Worm (Caenorhabditis elegans): Measurements from ENCODE around the gene reps-1.
A peak's percentile ranks its signal among the peaks of the same experiment; 100 is the strongest.
"Not testable (repeated sequence)": the region's sequence is repeated elsewhere in the genome, so short reads cannot be mapped to it uniquely, and the experiment has no call there.

reps-1 gene

ce11 chrV:18990238-18990901, at the start of gene reps-1, which contains the start of gene Y39B6A.37:
reps-1 (minus strand) TSS chrV:18990500.
Y39B6A.37 (plus strand) TSS chrV:18990851.
- TF ChIP-seq W03F9.2 (tag; optimal IDR thresholded peaks at IDR 0.05) (peak; percentile 42), him-1 (tag; optimal IDR thresholded peaks at IDR 0.05) (no peak), dao-5 (tag; optimal IDR thresholded peaks at IDR 0.05) (no peak)

ce11 chrV:19037222-19037621, 46.9 kb upstream of the reps-1 start, which contains the start of gene asp-17:
asp-17 (minus strand) TSS chrV:19037322.
- TF ChIP-seq W03F9.2 (tag; optimal IDR thresholded peaks at IDR 0.05) (no peak), dao-5 (tag; optimal IDR thresholded peaks at IDR 0.05) (no peak), him-1 (tag; optimal IDR thresholded peaks at IDR 0.05) (no peak)

DNA sequence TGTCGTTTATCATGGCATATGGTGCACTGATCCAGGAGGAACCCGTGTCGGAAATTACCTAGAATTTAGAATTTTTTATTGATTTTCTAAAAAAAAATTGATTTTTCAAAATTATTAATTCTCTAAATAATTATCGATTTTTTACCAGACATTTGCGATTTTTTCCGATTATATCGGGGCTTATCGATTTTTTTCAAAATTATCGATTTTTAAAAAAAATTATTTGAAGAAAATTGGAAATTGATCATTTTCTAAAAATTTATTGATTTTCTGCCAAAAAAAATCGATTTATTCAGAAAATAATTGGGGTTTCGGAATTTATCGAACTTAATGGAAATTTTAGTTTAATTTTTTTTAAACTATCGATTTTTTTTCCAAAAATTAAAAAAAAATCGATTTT, 45.8 kb upstream of the reps-1 start:
- TF ChIP-seq him-1 (tag; optimal IDR thresholded peaks at IDR 0.05) (no peak), dao-5 (tag; optimal IDR thresholded peaks at IDR 0.05) (no peak), W03F9.2 (tag; optimal IDR thresholded peaks at IDR 0.05) (no peak)

ce11 chrV:19031456-19031855, 41.2 kb upstream of the reps-1 start, which contains the start of gene Y39B6A.27:
Y39B6A.27 (plus strand) TSS chrV:19031756.
- TF ChIP-seq him-1 (tag; optimal IDR thresholded peaks at IDR 0.05) (no peak), W03F9.2 (tag; optimal IDR thresholded peaks at IDR 0.05) (no peak)

ce11 chrV:19027338-19027737, 37.0 kb upstream of the reps-1 start:
- TF ChIP-seq dao-5 (tag; optimal IDR thresholded peaks at IDR 0.05), result no peak

DNA sequence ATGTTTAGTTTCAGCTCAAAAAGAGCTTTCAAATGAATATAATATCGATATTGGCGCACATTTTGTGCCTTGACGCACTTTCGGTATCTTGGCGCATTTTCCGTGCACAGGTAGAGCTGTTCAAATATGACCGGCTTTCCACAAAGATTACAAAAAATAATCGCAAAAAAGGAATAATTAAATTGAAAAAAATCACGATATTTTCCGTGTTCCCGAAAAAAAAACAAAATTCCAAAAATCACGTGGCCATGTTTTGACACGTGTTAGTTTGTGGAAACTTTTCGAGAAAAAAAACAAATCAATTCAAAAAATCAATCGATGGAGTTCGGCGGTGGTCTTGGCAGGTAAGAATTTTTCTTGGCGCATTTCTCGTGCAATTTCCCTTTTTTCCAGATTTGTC, 35.9 kb upstream of the reps-1 start, which contains the start of gene Y39B6A.25:
TSS of gene Y39B6A.25 (plus strand) at position 301 of the 400 bp plus-strand sequence.
- no peak for TF ChIP-seq him-1 (tag; optimal IDR thresholded peaks at IDR 0.05)
- no peak for TF ChIP-seq W03F9.2 (tag; optimal IDR thresholded peaks at IDR 0.05)
- no peak for TF ChIP-seq dao-5 (tag; optimal IDR thresholded peaks at IDR 0.05)

DNA sequence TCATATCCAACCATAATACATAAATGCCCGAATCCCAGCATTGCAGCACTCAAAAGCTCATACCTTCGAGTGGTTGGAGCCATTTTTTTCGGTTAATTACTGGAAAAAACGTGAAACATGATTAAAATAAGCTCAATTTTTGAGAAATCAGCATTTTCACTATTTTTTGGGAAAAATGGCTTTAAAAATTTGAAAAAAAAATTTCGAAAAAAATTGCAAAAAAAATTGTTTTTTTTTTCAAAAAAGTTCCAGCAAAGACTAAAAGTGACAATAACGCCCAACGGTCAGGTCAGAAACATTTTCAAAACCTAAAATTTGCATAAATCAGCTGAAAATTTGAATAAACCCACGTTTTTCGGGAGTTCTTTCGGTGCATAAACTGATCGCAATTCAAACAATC, 34.4 kb upstream of the reps-1 start, which contains the start of gene Y39B6A.29:
TSS of gene Y39B6A.29 (minus strand) at position 101 of the 400 bp plus-strand sequence.
- TF ChIP-seq him-1 (tag; optimal IDR thresholded peaks at IDR 0.05) (no peak), dao-5 (tag; optimal IDR thresholded peaks at IDR 0.05) (no peak), W03F9.2 (tag; optimal IDR thresholded peaks at IDR 0.05) (no peak)

DNA sequence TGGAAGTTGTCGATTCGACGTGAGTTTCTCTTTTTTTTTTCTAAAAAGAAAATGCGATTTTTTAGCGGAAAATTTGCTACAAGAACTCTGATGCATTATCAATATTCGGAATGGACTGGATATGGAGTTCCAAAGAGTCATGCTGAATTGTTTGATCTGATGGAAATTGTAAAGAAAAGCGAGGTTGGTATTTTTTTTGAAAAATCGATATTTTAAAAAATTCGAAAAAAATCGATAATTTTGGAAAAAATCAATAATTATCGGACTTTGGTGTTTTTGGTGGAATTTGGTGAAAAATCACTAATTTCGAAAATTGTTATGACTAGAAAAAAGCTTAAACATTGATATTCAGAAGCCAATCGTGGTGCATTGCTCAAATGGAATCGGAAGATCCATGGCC, 28.9 kb upstream of the reps-1 start:
- TF ChIP-seq him-1 (tag; optimal IDR thresholded peaks at IDR 0.05), result no peak
- TF ChIP-seq W03F9.2 (tag; optimal IDR thresholded peaks at IDR 0.05), result no peak
- no peak for TF ChIP-seq dao-5 (tag; optimal IDR thresholded peaks at IDR 0.05)

DNA sequence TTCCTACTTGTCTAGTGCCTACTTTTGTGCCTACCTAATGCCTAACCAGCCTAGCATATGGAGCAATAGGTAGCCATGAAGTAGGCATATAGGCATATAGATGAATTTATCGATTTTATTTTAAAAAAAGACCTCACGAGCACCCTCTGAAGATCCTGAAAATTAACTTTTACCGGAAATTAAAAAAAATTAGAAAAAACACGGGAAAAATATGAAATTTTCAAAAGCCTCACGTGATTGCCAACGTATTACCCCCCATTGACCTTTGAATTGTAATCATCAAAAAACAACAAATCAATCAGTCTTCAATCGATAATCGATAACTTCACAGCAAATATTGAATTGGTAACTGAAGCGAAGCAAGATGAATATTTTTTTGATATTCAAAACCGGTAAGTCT, 24.0 kb upstream of the reps-1 start, which contains the start of gene Y39B6A.30:
TSS of gene Y39B6A.30 (plus strand) at position 301 of the 400 bp plus-strand sequence.
- TF ChIP-seq dao-5, him-1, W03F9.2 (tag; optimal IDR thresholded peaks at IDR 0.05): not testable (repeated sequence)

- TF ChIP-seq W03F9.2 (tag; optimal IDR thresholded peaks at IDR 0.05), result no peak
- no peak for TF ChIP-seq dao-5 (tag; optimal IDR thresholded peaks at IDR 0.05)
- TF ChIP-seq him-1 (tag; optimal IDR thresholded peaks at IDR 0.05), result no peak
These were observed 22.9 kb upstream of the reps-1 start for ce11 chrV:19013215-19013614.

- TF ChIP-seq him-1 (tag; optimal IDR thresholded peaks at IDR 0.05) (no peak), W03F9.2 (tag; optimal IDR thresholded peaks at IDR 0.05) (no peak), dao-5 (tag; optimal IDR thresholded peaks at IDR 0.05) (no peak)
These were observed 20.1 kb upstream of the reps-1 start for ce11 chrV:19010405-19010804.

- TF ChIP-seq W03F9.2 (tag; optimal IDR thresholded peaks at IDR 0.05) (no peak), him-1 (tag; optimal IDR thresholded peaks at IDR 0.05) (no peak), dao-5 (tag; optimal IDR thresholded peaks at IDR 0.05) (no peak)
These were observed 11.4 kb upstream of the reps-1 start, which contains the start of gene Y39B6A.33 for ce11 chrV:19001656-19002055. Y39B6A.33 (plus strand) TSS chrV:19001956.

DNA sequence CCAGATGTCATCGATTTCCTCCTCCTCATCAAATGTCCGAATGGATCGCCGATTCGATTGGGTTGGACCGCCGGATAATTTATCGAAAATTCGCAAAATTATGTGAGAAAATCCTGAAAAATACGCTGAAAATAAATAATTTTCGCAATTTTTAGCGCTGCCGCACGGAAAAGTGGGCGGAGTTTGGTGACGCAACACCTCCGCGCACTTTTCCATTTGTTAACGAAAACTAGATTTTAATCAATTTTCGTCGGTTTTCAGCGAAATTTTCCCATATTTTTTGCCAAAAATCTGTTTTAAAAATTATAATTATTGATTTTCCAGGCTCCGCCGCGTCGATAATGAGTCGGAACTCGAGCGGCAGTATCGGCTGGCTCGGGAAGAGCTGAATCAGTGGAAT, 10.7 kb upstream of the reps-1 start, which contains the start of gene Y39B6A.34:
TSS of gene Y39B6A.34 (plus strand) at position 3 of the 400 bp plus-strand sequence.
- no peak for TF ChIP-seq W03F9.2 (tag; optimal IDR thresholded peaks at IDR 0.05)
- no peak for TF ChIP-seq dao-5 (tag; optimal IDR thresholded peaks at IDR 0.05)
- TF ChIP-seq him-1 (tag; optimal IDR thresholded peaks at IDR 0.05), result no peak

DNA sequence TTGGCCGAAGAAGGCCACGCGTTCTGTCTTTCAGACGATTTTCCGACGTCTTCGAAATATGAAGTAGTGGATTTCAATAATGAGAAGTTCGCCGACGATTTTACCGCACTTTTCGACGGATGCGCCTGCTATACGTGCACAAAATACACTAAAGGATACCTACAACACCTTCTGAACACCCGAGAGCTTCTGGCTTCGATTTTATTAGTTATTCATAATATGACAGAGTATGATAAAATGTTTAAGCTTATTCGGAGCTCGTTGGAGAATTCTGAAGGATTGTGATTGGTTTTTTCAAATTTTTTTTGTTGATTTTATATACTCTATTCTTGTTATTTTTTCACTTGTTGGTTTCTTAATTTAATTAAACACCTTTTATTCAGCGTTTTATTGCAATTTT, 10.2 kb upstream of the reps-1 start:
- TF ChIP-seq him-1 (tag; optimal IDR thresholded peaks at IDR 0.05) (no peak), W03F9.2 (tag; optimal IDR thresholded peaks at IDR 0.05) (no peak), dao-5 (tag; optimal IDR thresholded peaks at IDR 0.05) (no peak)

ce11 chrV:18998045-18998444, 7.7 kb upstream of the reps-1 start, which contains the start of gene tgt-2:
tgt-2 (plus strand) TSS chrV:18998345.
- no peak for TF ChIP-seq him-1 (tag; optimal IDR thresholded peaks at IDR 0.05)
- TF ChIP-seq W03F9.2 (tag; optimal IDR thresholded peaks at IDR 0.05), result no peak
- TF ChIP-seq dao-5 (tag; optimal IDR thresholded peaks at IDR 0.05), result no peak

Data from whole organism, L4/young adult.